Fruit fly (Drosophila melanogaster) whole organism, adult: ENCODE results near the gene CG42335.
"Not testable (repeated sequence)": the region's sequence is repeated elsewhere in the genome, so short reads cannot be mapped to it uniquely, and the experiment has no call there.

Source experiments
- CG11617 ChIP-seq: fragments of 200-800 bp; sonication (Bioruptor generic); optimal IDR thresholded peaks from 2 replicates; lab custom pipeline; 2017; ENCODE audit warnings: mild to moderate bottlenecking, missing biosample characterization, missing genetic modification reagents, missing genetic modification characterization
- CG12768 ChIP-seq: fragments of 200-800 bp; sonication (Bioruptor generic); optimal IDR thresholded peaks from 2 replicates; lab custom pipeline; 2017; ENCODE audit warnings: missing biosample characterization, missing genetic modification characterization, mild to moderate bottlenecking, moderate library complexity, missing genetic modification reagents
- CG14711 ChIP-seq: fragments of 200-800 bp; sonication (Bioruptor generic); optimal IDR thresholded peaks from 2 replicates; lab custom pipeline; 2018; ENCODE audit warnings: missing biosample characterization, mild to moderate bottlenecking, missing genetic modification characterization, moderate library complexity
- CG1620 ChIP-seq: fragments of 200-800 bp; sonication (Bioruptor generic); optimal IDR thresholded peaks from 2 replicates; lab custom pipeline; 2016; ENCODE audit warnings: missing biosample characterization, missing genetic modification characterization
- CG33017 ChIP-seq: fragments of 200-800 bp; sonication (Bioruptor generic); optimal IDR thresholded peaks from 2 replicates; lab custom pipeline; 2018; ENCODE audit warnings: missing biosample characterization, mild to moderate bottlenecking, missing genetic modification characterization, moderate library complexity
- CG5204 ChIP-seq: fragments of 200-800 bp; sonication (Bioruptor generic); optimal IDR thresholded peaks from 2 replicates; lab custom pipeline; 2016; ENCODE audit warnings: missing biosample characterization, missing genetic modification characterization
- Crg-1 ChIP-seq: fragments of 200-800 bp; sonication (Bioruptor generic); optimal IDR thresholded peaks from 2 replicates; lab custom pipeline; 2016; ENCODE audit warnings: missing biosample characterization, missing genetic modification characterization
- Hr96 ChIP-seq: fragments of 200-800 bp; sonication (Bioruptor generic); optimal IDR thresholded peaks from 2 replicates; lab custom pipeline; 2016; ENCODE audit warnings: missing biosample characterization, missing genetic modification characterization
- Mnt ChIP-seq: fragments of 200-800 bp; sonication (Bioruptor generic); optimal IDR thresholded peaks from 2 replicates; lab custom pipeline; 2016; ENCODE audit warnings: missing biosample characterization, mild to moderate bottlenecking, missing genetic modification characterization
- bab1 ChIP-seq: fragments of 200-800 bp; sonication (Bioruptor generic); optimal IDR thresholded peaks from 3 replicates; lab custom pipeline; 2019; ENCODE audit warnings: missing biosample characterization, mild to moderate bottlenecking, missing genetic modification characterization, moderate library complexity
- cic ChIP-seq: fragments of 200-800 bp; sonication (Bioruptor generic); optimal IDR thresholded peaks from 2 replicates; lab custom pipeline; 2017; ENCODE audit warnings: missing biosample characterization, mild to moderate bottlenecking, missing genetic modification characterization, moderate library complexity
- kay ChIP-seq: fragments of 200-800 bp; sonication (Bioruptor generic); peaks from one replicate; lab custom pipeline; 2016; ENCODE audit warnings: missing biosample characterization, missing genetic modification characterization, borderline replicate concordance
- ovo ChIP-seq: fragments of 200-800 bp; sonication (Bioruptor generic); optimal IDR thresholded peaks from 2 replicates; lab custom pipeline; 2016; ENCODE audit warnings: missing biosample characterization, missing genetic modification characterization
- pad ChIP-seq: fragments of 200-800 bp; sonication (Bioruptor generic); optimal IDR thresholded peaks from 3 replicates; lab custom pipeline; 2017; ENCODE audit warnings: missing biosample characterization, missing genetic modification characterization, mild to moderate bottlenecking, moderate library complexity, missing genetic modification reagents
- tj ChIP-seq: fragments of 200-800 bp; sonication (Bioruptor generic); optimal IDR thresholded peaks from 3 replicates; lab custom pipeline; 2017; ENCODE audit warnings: missing biosample characterization, mild to moderate bottlenecking, missing genetic modification characterization, moderate library complexity
- toe ChIP-seq: fragments of 200-800 bp; sonication (Bioruptor generic); optimal IDR thresholded peaks from 2 replicates; lab custom pipeline; 2016; ENCODE audit warnings: missing biosample characterization, missing genetic modification characterization

Gene CG42335

dm6 chr3R:21732901-21733300, 25.7 kb upstream of the CG42335 start:
- no peak for TF ChIP-seq CG5204 (GFP tag; lab: Kevin White, UChicago)
- no peak for TF ChIP-seq CG1620 (GFP tag; lab: Kevin White, UChicago)
- TF ChIP-seq pad (GFP tag; lab: Kevin White, UChicago) = no peak
- no peak for TF ChIP-seq ovo (GFP tag; lab: Kevin White, UChicago)
- TF ChIP-seq Hr96 = no peak

dm6 chr3R:21736196-21736595, 22.4 kb upstream of the CG42335 start, which contains the start of gene Sfp93F:
TSS of gene Sfp93F (minus strand) at chr3R:21736296.
- TF ChIP-seq pad (GFP tag; lab: Kevin White, UChicago); Hr96; CG12768 (GFP tag; lab: Kevin White, UChicago): not testable (repeated sequence)

dm6 chr3R:21736749-21737148, 21.8 kb upstream of the CG42335 start, which contains the start of gene CG42869:
TSS of gene CG42869 (minus strand) at chr3R:21736849.
- TF ChIP-seq cic (no peak), pad (GFP tag; lab: Kevin White, UChicago) (no peak), CG12768 (GFP tag; lab: Kevin White, UChicago) (no peak), CG1620 (GFP tag; lab: Kevin White, UChicago) (no peak), tj (GFP tag; lab: Kevin White, UChicago) (no peak), Hr96 (no peak), toe (GFP tag; lab: Kevin White, UChicago) (no peak)

dm6 chr3R:21737264-21737663, 21.3 kb upstream of the CG42335 start, which contains the start of gene CG42870:
TSS of gene CG42870 (minus strand) at chr3R:21737364.
- TF ChIP-seq CG14711 = no peak

- TF ChIP-seq CG1620 (GFP tag; lab: Kevin White, UChicago) = no peak
These were observed 19.6 kb upstream of the CG42335 start, which contains the start of gene CG34034 for dm6 chr3R:21739010-21739409. TSS of gene CG34034 (minus strand) at chr3R:21739110.

dm6 chr3R:21739750-21740319, 18.7 kb upstream of the CG42335 start, which contains the start of gene CG5849:
TSS of gene CG5849 (plus strand) at chr3R:21740105.
- TF ChIP-seq pad (GFP tag; lab: Kevin White, UChicago) (no peak), bab1 (GFP tag; lab: Kevin White, UChicago) (no peak), kay (no peak), CG14711 (no peak), Mnt (peak; percentile 22), Crg-1 (no peak), CG33017 (tag; lab: Kevin White, UChicago) (no peak)

dm6 chr3R:21740766-21741350, 17.7 kb upstream of the CG42335 start:
- TF ChIP-seq kay = peak; percentile 95
- TF ChIP-seq tj (GFP tag; lab: Kevin White, UChicago) = peak; percentile 51
- peak; percentile 72 for TF ChIP-seq cic
- TF ChIP-seq pad (GFP tag; lab: Kevin White, UChicago) = peak; percentile 5
- TF ChIP-seq CG11617 = no peak

dm6 chr3R:21744988-21745387, 13.6 kb upstream of the CG42335 start, which contains the start of gene CG31343:
TSS of gene CG31343 (plus strand) at chr3R:21745266.
- TF ChIP-seq CG33017 (tag; lab: Kevin White, UChicago) = no peak

dm6 chr3R:21745887-21746286, 12.7 kb upstream of the CG42335 start:
- TF ChIP-seq cic = peak; percentile 0
- no peak for TF ChIP-seq pad (GFP tag; lab: Kevin White, UChicago)
